Fruit fly (Drosophila melanogaster): ENCODE results near the gene CG5731.

- TF ChIP-seq CG8478 (optimal IDR thresholded peaks at IDR 0.05) (no peak), CTCF (optimal IDR thresholded peaks at IDR 0.05) (no peak)
These were observed 42.0 kb upstream of the CG5731 start, which contains the start of gene Ror for dm6 chr2L:10251592-10251991.
